Fruit fly (Drosophila melanogaster) whole organism, wandering third instar larva: ENCODE measurements around the gene SrpRalpha.

ENCODE experiments used
- Abd-B ChIP-seq: fragments of >200 bp; optimal IDR thresholded peaks from 2 replicates; lab custom pipeline; 2017; ENCODE audit warnings: missing biosample characterization, missing genetic modification characterization
- CG32264 ChIP-seq: fragments of 200-800 bp; sonication (Bioruptor generic); optimal IDR thresholded peaks from 2 replicates; lab custom pipeline; 2016; ENCODE audit warnings: missing biosample characterization, missing genetic modification characterization
- OdsH ChIP-seq: fragments of 200-800 bp; sonication (Bioruptor generic); optimal IDR thresholded peaks from 2 replicates; lab custom pipeline; 2016; ENCODE audit warnings: missing biosample characterization, mild to moderate bottlenecking, missing genetic modification characterization
- br ChIP-seq: fragments of 200-800 bp; sonication (Bioruptor generic); optimal IDR thresholded peaks from 2 replicates; lab custom pipeline; 2016; ENCODE audit warnings: missing biosample characterization, missing genetic modification characterization
- dmrt93B ChIP-seq: fragments of 200-800 bp; sonication (Bioruptor generic); optimal IDR thresholded peaks from 2 replicates; lab custom pipeline; 2018; ENCODE audit warnings: missing biosample characterization, mild to moderate bottlenecking, missing genetic modification characterization
- fru ChIP-seq: fragments of 200-800 bp; sonication (Bioruptor generic); optimal IDR thresholded peaks from 3 replicates; lab custom pipeline; 2016; ENCODE audit warnings: missing biosample characterization, mild to moderate bottlenecking, missing genetic modification characterization
- sage ChIP-seq: fragments of 200-800 bp; sonication (Bioruptor generic); optimal IDR thresholded peaks from 2 replicates; lab custom pipeline; 2016; ENCODE audit warnings: missing biosample characterization, mild to moderate bottlenecking, missing genetic modification characterization
- tai ChIP-seq: sonication (Bioruptor generic); optimal IDR thresholded peaks from 2 replicates; lab custom pipeline; 2016; ENCODE audit warnings: missing biosample characterization, missing genetic modification characterization

dm6 chrX:11153413-11153812, 24.5 kb upstream of the SrpRalpha start:
- TF ChIP-seq tai (GFP tag; lab: Kevin White, UChicago) = no peak
- TF ChIP-seq sage (GFP tag; lab: Kevin White, UChicago) = peak; percentile 23
- no peak for TF ChIP-seq dmrt93B (GFP tag; lab: Kevin White, UChicago)
- no peak for TF ChIP-seq br (GFP tag; lab: Kevin White, UChicago)
- TF ChIP-seq fru (GFP tag; lab: Kevin White, UChicago) = no peak
- no peak for TF ChIP-seq OdsH (GFP tag; lab: Kevin White, UChicago)
- no peak for TF ChIP-seq CG32264 (GFP tag; lab: Kevin White, UChicago)
- no peak for TF ChIP-seq Abd-B (GFP tag; lab: Kevin White, UChicago)
